Worm (Caenorhabditis elegans) whole organism, L4 larva: Measurements from ENCODE around the gene fbxa-84.
A peak's percentile ranks its signal among the peaks of the same experiment; 100 is the strongest.

Experiments used
- aha-1 ChIP-seq: fragments of 150-350 bp; peaks from one replicate; lab custom pipeline; 2014; ENCODE audit warnings: missing biosample characterization, missing genetic modification characterization
- lsy-2 ChIP-seq, 2 experiments: fragments of 150-350 bp in 1 of 2; sonication (generic microtip) in 1 of 2; optimal IDR thresholded peaks; 2 replicates each; lab custom pipeline; 2014 to 2017; ENCODE audit warnings: missing biosample characterization in 2 of 2, missing genetic modification characterization in 2 of 2

Gene fbxa-84

DNA sequence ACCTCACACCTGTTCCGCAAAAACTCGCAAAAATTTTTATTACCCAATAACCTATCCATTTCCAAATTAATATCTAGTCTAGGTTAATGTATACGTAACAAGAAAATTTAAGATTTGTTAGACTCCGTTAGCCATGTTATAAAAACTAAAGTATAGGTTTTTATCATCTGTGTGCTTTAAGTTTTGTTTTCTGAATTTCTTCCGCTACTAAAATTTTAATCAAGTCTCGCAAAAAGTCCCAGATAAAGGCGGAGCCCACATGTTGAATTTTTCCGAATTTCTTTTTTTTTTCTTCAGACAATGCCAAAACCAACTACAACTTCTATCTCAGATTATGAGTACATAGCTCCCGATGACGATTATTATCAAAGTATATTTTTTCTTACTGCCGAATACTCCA lies 50.0 kb downstream of the fbxa-84 start, which contains the start of gene srw-13:
srw-13 (plus strand) TSS at position 301 of the 400 bp plus-strand sequence.
- TF ChIP-seq lsy-2 (tag; optimal IDR thresholded peaks at IDR 0.05; lab: Kevin White, UChicago) (no peak), aha-1 (tag; lab: Kevin White, UChicago) (peak; percentile 29)
- TF ChIP-seq, all 104 proteins: peak for 1
